Worm (Caenorhabditis elegans): Measurements from ENCODE around the gene inft-2.
A peak's percentile ranks its signal among the peaks of the same experiment; 100 is the strongest.

The inft-2 gene

DNA sequence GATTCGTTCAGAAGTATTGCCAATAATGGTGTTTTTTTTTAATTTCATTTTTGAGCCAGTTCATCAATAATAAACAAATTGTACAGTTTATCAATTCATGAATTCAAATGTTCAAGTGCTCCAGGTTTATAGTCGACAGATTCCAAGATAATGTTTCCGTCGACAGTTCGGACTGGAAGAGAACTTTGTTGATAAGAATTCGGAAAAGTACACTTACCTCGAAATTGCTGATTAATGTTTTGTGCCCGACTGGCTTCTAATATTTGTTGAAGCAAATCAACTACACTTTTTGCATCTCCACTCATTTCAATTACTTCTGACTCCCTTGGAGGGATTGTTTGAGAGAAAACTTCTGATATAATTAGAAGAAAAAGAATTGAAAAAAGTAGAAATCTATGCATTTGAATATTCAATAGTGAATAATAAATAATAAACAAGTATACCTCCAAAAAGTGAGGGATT, 47.1 kb downstream of the inft-2 start, which contains the start of gene W07G4.8 (continued):
- no peak for TF ChIP-seq efl-1 (optimal IDR thresholded peaks at IDR 0.05)
- peak in 1 of 2 experiments; percentile 29 for TF ChIP-seq efl-1 (GFP tag; optimal IDR thresholded peaks at IDR 0.05 in 1 of 2)
- TF ChIP-seq vab-15 (tag; optimal IDR thresholded peaks at IDR 0.05), result no peak
- no peak for TF ChIP-seq efl-3 (GFP tag; optimal IDR thresholded peaks at IDR 0.05)
- no peak for TF ChIP-seq zip-4 (GFP tag; optimal IDR thresholded peaks at IDR 0.05)
- TF ChIP-seq sox-4 (tag; optimal IDR thresholded peaks at IDR 0.05), result no peak
- TF ChIP-seq aly-2 (tag; optimal IDR thresholded peaks at IDR 0.05), result peak; percentile 52

DNA sequence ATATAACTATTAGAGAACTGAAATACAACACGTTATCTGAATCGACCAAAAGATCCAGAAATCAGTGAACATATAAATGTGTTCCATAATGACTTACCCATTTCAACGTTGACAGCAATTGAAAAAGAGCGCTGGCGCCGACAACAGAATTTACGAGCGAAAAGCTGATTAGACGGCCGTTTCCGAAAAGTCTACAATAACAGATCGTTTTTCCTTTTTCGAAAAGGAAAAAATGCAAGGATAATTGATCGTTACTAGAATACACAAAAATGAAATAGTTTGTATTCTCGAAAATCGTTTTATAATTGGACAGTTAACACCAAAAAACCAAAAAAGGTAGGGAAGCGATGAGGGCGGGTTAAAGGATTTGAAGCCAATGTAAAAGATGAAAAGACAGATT, 51.5 kb downstream of the inft-2 start, which contains the start of gene srr-1:
Gene srr-1, minus strand, starts transcription at position 101 of the 400 bp plus-strand sequence.
- no peak for TF ChIP-seq irx-1 (tag; optimal IDR thresholded peaks at IDR 0.05)
- no peak for TF ChIP-seq ceh-90 (tag; optimal IDR thresholded peaks at IDR 0.05)
- TF ChIP-seq mef-2 (tag; optimal IDR thresholded peaks at IDR 0.05), result no peak
- TF ChIP-seq dpl-1 (GFP tag; optimal IDR thresholded peaks at IDR 0.05), result no peak
- TF ChIP-seq egl-27 (tag; optimal IDR thresholded peaks at IDR 0.05), result no peak
- TF ChIP-seq sptf-1 (tag; optimal IDR thresholded peaks at IDR 0.05), result no peak
- no peak for TF ChIP-seq fkh-8 (tag; optimal IDR thresholded peaks at IDR 0.05)
- TF ChIP-seq nhr-71 (tag; optimal IDR thresholded peaks at IDR 0.05), result no peak
- no peak for TF ChIP-seq C16A3.4 (tag; optimal IDR thresholded peaks at IDR 0.05)
- TF ChIP-seq tbx-2 (tag; optimal IDR thresholded peaks at IDR 0.05), result no peak
- TF ChIP-seq lin-13 (GFP tag; optimal IDR thresholded peaks at IDR 0.05), result no peak
- no peak for TF ChIP-seq lin-39 (tag; optimal IDR thresholded peaks at IDR 0.05)
- no peak for TF ChIP-seq lin-15B (tag; optimal IDR thresholded peaks at IDR 0.05)
- TF ChIP-seq nhr-85 (tag), result no peak
- no peak for TF ChIP-seq ces-1 (GFP tag; optimal IDR thresholded peaks at IDR 0.05)
- TF ChIP-seq elt-3 (tag; optimal IDR thresholded peaks at IDR 0.05), result no peak

All from whole organism, L1 larva.